Worm (Caenorhabditis elegans) whole organism, L3 larva: ENCODE data around the gene elpc-4.

Experiments used
- aly-2 ChIP-seq: fragments of 150-350 bp; optimal IDR thresholded peaks from 2 replicates; lab custom pipeline; 2014; ENCODE audit warnings: missing biosample characterization, missing genetic modification characterization
- ama-1 ChIP-seq: fragments of 150-350 bp; optimal IDR thresholded peaks from 2 replicates; lab custom pipeline; 2018
- daf-12 ChIP-seq: fragments of 150-350 bp; optimal IDR thresholded peaks from 2 replicates; lab custom pipeline; 2014; ENCODE audit warnings: missing biosample characterization, missing genetic modification reagents, missing genetic modification characterization
- fos-1 ChIP-seq: fragments of 150-350 bp; optimal IDR thresholded peaks from 2 replicates; lab custom pipeline; 2014; ENCODE audit warnings: missing biosample characterization, missing genetic modification characterization
- mdl-1 ChIP-seq: fragments of 150-350 bp; optimal IDR thresholded peaks from 2 replicates; lab custom pipeline; 2014; ENCODE audit warnings: missing biosample characterization, missing genetic modification characterization
- mml-1 ChIP-seq: fragments of 150-350 bp; sonication (generic microtip); optimal IDR thresholded peaks from 3 replicates; lab custom pipeline; 2014; ENCODE audit warnings: missing biosample characterization, missing genetic modification characterization
- nfya-1 ChIP-seq: sonication (generic microtip); optimal IDR thresholded peaks from 2 replicates; lab custom pipeline; 2017; ENCODE audit warnings: missing genetic modification characterization, mild to moderate bottlenecking, missing compliant biosample characterization, antibody characterized with exemption, moderate library complexity; ENCODE audit not compliant: insufficient read depth
- nhr-11 ChIP-seq: fragments of 150-350 bp; optimal IDR thresholded peaks from 2 replicates; lab custom pipeline; 2014; ENCODE audit warnings: missing biosample characterization, missing genetic modification characterization
- skn-1 ChIP-seq: fragments of 150-350 bp; optimal IDR thresholded peaks from 2 replicates; lab custom pipeline; 2014; ENCODE audit warnings: missing biosample characterization, missing genetic modification characterization

DNA sequence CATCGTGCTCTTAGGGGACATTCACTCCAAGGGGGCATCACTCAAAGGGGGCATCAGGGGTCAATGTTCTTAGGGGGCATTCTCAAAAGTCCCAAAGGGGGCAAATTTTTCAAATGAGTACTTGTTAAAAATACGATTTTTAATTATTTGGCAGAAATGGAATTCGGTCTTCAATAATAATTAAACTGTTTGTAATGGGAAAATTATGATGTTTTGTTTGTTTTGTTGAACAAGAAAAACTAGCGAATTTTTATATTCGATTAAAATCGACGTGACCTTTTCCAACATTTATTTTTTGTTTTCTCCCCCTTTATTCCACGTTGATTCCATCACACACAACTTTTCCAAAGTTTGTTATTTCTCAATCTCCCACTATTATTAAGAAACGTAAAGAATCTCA is 49.8 kb upstream of the elpc-4 start, which contains the start of gene F57H12.5:
- no peak for TF ChIP-seq nfya-1 (tag; lab: Kevin White, UChicago)
- TF ChIP-seq nhr-11: no peak
- no peak for TF ChIP-seq daf-12 (tag; lab: Kevin White, UChicago)
- TF ChIP-seq fos-1 (tag; lab: Kevin White, UChicago): no peak
- no peak for TF ChIP-seq aly-2 (tag; lab: Kevin White, UChicago)
- TF ChIP-seq mdl-1 (tag; lab: Kevin White, UChicago): no peak
- TF ChIP-seq ama-1 (lab: Kevin White, UChicago): no peak
- TF ChIP-seq mml-1 (tag; lab: Kevin White, UChicago): no peak
- no peak for TF ChIP-seq skn-1 (tag; lab: Kevin White, UChicago)
